Worm (Caenorhabditis elegans) whole organism, L2 larva: ENCODE data around the gene ver-1.

Experiments
- F13H6.1 ChIP-seq: sonication (generic microtip); optimal IDR thresholded peaks from 2 replicates; lab custom pipeline; 2016; ENCODE audit warnings: missing genetic modification characterization, missing compliant biosample characterization
- R02D3.7 ChIP-seq: fragments of 150-350 bp; optimal IDR thresholded peaks from 2 replicates; lab custom pipeline; 2014; ENCODE audit warnings: missing biosample characterization, missing genetic modification characterization
- Y55F3AM.14 ChIP-seq: fragments of 200-800 bp; sonication (Bioruptor generic); optimal IDR thresholded peaks from 2 replicates; lab custom pipeline; 2018; ENCODE audit warnings: mild to moderate bottlenecking, missing genetic modification characterization, missing compliant biosample characterization
- ZK546.5 ChIP-seq: sonication (generic microtip); optimal IDR thresholded peaks from 2 replicates; lab custom pipeline; 2017; ENCODE audit warnings: missing biosample characterization, missing genetic modification characterization
- alr-1 ChIP-seq: fragments of 150-350 bp; optimal IDR thresholded peaks from 2 replicates; lab custom pipeline; 2014; ENCODE audit warnings: missing biosample characterization, missing genetic modification characterization
- aly-2 ChIP-seq: fragments of 150-350 bp; optimal IDR thresholded peaks from 2 replicates; lab custom pipeline; 2014; ENCODE audit warnings: missing biosample characterization, missing genetic modification characterization
- ama-1 ChIP-seq: fragments of 150-350 bp; optimal IDR thresholded peaks from 2 replicates; lab custom pipeline; 2018; ENCODE audit warnings: inconsistent platforms
- ceh-82 ChIP-seq: fragments of 150-350 bp; optimal IDR thresholded peaks from 2 replicates; lab custom pipeline; 2014; ENCODE audit warnings: missing biosample characterization, missing genetic modification characterization
- crh-2 ChIP-seq: sonication (generic microtip); optimal IDR thresholded peaks from 2 replicates; lab custom pipeline; 2017; ENCODE audit warnings: missing biosample characterization, missing genetic modification characterization
- dmd-4 ChIP-seq: sonication (generic microtip); optimal IDR thresholded peaks from 2 replicates; lab custom pipeline; 2017; ENCODE audit warnings: missing biosample characterization, missing genetic modification characterization
- egl-27 ChIP-seq: sonication (generic microtip); optimal IDR thresholded peaks from 3 replicates; lab custom pipeline; 2017; ENCODE audit warnings: missing biosample characterization, missing genetic modification reagents, missing genetic modification characterization
- elt-1 ChIP-seq: fragments of 150-350 bp; optimal IDR thresholded peaks from 2 replicates; lab custom pipeline; 2014; ENCODE audit warnings: missing biosample characterization, missing genetic modification characterization
- fos-1 ChIP-seq: fragments of 150-350 bp; optimal IDR thresholded peaks from 2 replicates; lab custom pipeline; 2014; ENCODE audit warnings: missing biosample characterization, missing genetic modification characterization
- gmeb-1 ChIP-seq: fragments of 150-350 bp; optimal IDR thresholded peaks from 2 replicates; lab custom pipeline; 2014; ENCODE audit warnings: missing biosample characterization, missing genetic modification characterization
- lin-11 ChIP-seq: fragments of 150-350 bp; sonication (generic microtip); optimal IDR thresholded peaks from 2 replicates; lab custom pipeline; 2014; ENCODE audit warnings: missing biosample characterization, missing genetic modification characterization, inconsistent platforms, mixed read lengths
- lin-13 ChIP-seq: fragments of 150-350 bp; optimal IDR thresholded peaks from 2 replicates; lab custom pipeline; 2014; ENCODE audit warnings: missing biosample characterization, missing genetic modification reagents, missing genetic modification characterization
- lsy-2 ChIP-seq, 2 experiments: fragments of 150-350 bp in 1 of 2; sonication (generic microtip) in 1 of 2; optimal IDR thresholded peaks; 2 replicates each; lab custom pipeline; 2014 to 2017; ENCODE audit warnings: missing biosample characterization in 2 of 2, missing genetic modification characterization in 2 of 2
- mab-5 ChIP-seq: fragments of 150-350 bp; optimal IDR thresholded peaks from 2 replicates; lab custom pipeline; 2014; ENCODE audit warnings: missing biosample characterization, missing genetic modification characterization
- mbf-1 ChIP-seq: sonication (generic microtip); optimal IDR thresholded peaks from 2 replicates; lab custom pipeline; 2017; ENCODE audit warnings: missing biosample characterization, missing genetic modification characterization
- mdl-1 ChIP-seq, 2 experiments: fragments of 150-350 bp in 1 of 2; sonication (generic microtip) in 1 of 2; optimal IDR thresholded peaks; 2 replicates each; lab custom pipeline; 2017; ENCODE audit warnings: missing biosample characterization in 2 of 2, missing genetic modification characterization in 2 of 2
- nhr-10 ChIP-seq: sonication (generic microtip); optimal IDR thresholded peaks from 2 replicates; lab custom pipeline; 2017; ENCODE audit warnings: missing biosample characterization, missing genetic modification characterization
- nhr-11 ChIP-seq: fragments of 150-350 bp; optimal IDR thresholded peaks from 2 replicates; lab custom pipeline; 2014; ENCODE audit warnings: missing biosample characterization, missing genetic modification characterization
- nhr-129 ChIP-seq: fragments of 150-350 bp; optimal IDR thresholded peaks from 2 replicates; lab custom pipeline; 2014; ENCODE audit warnings: missing biosample characterization, missing genetic modification characterization
- nhr-21 ChIP-seq: fragments of 150-350 bp; optimal IDR thresholded peaks from 2 replicates; lab custom pipeline; 2014; ENCODE audit warnings: missing biosample characterization, missing genetic modification characterization
- nhr-23 ChIP-seq: fragments of 150-350 bp; optimal IDR thresholded peaks from 2 replicates; lab custom pipeline; 2014; ENCODE audit warnings: missing biosample characterization, missing genetic modification reagents, missing genetic modification characterization
- nhr-237 ChIP-seq: fragments of 150-350 bp; optimal IDR thresholded peaks from 2 replicates; lab custom pipeline; 2014; ENCODE audit warnings: missing biosample characterization, missing genetic modification characterization
- nhr-25 ChIP-seq: fragments of 150-350 bp; sonication (generic microtip); optimal IDR thresholded peaks from 3 replicates; lab custom pipeline; 2014; ENCODE audit warnings: missing biosample characterization, missing genetic modification characterization
- nhr-6 ChIP-seq: fragments of 150-350 bp; optimal IDR thresholded peaks from 2 replicates; lab custom pipeline; 2014; ENCODE audit warnings: missing biosample characterization, missing genetic modification characterization
- skn-1 ChIP-seq: sonication (generic microtip); optimal IDR thresholded peaks from 2 replicates; lab custom pipeline; 2017; ENCODE audit warnings: missing biosample characterization, missing genetic modification characterization
- sma-9 ChIP-seq, 2 experiments: fragments of 150-350 bp in 1 of 2; sonication (generic microtip) in 1 of 2; optimal IDR thresholded peaks; 2 replicates each; lab custom pipeline; 2014 to 2016; ENCODE audit warnings: missing genetic modification characterization in 2 of 2, mild to moderate bottlenecking in 1 of 2, missing biosample characterization in 1 of 2, missing compliant biosample characterization in 1 of 2, missing genetic modification reagents in 1 of 2, moderate library complexity in 1 of 2
- unc-55 ChIP-seq: fragments of 150-350 bp; sonication (generic microtip); optimal IDR thresholded peaks from 3 replicates; lab custom pipeline; 2014; ENCODE audit warnings: missing biosample characterization, missing genetic modification reagents, missing genetic modification characterization
- unc-62 ChIP-seq: fragments of 150-350 bp; optimal IDR thresholded peaks from 2 replicates; lab custom pipeline; 2014; ENCODE audit warnings: missing biosample characterization, missing genetic modification reagents, missing genetic modification characterization
- zag-1 ChIP-seq: fragments of 150-350 bp; optimal IDR thresholded peaks from 2 replicates; lab custom pipeline; 2014; ENCODE audit warnings: missing biosample characterization, missing genetic modification characterization
- ztf-11 ChIP-seq: sonication (generic microtip); optimal IDR thresholded peaks from 2 replicates; lab custom pipeline; 2017; ENCODE audit warnings: missing biosample characterization, missing genetic modification characterization
- ztf-4 ChIP-seq: fragments of 150-350 bp; optimal IDR thresholded peaks from 2 replicates; lab custom pipeline; 2014; ENCODE audit warnings: missing biosample characterization, missing genetic modification characterization

The ver-1 gene

ce11 chrIII:169478-169877 lies 12.9 kb downstream of the ver-1 start, which contains the start of gene F40G9.18:
Gene F40G9.18 (minus strand): TSS chrIII:169578.
- TF ChIP-seq zag-1 (tag; lab: Kevin White, UChicago) (no peak), nhr-23 (tag; lab: Kevin White, UChicago) (no peak), ZK546.5 (tag; lab: Kevin White, UChicago) (no peak), ztf-11 (tag; lab: Kevin White, UChicago) (no peak), ama-1 (no peak), mbf-1 (no peak), nhr-21 (no peak), nhr-10 (tag; lab: Kevin White, UChicago) (no peak), ceh-82 (no peak), dmd-4 (no peak), nhr-237 (tag; lab: Kevin White, UChicago) (no peak)

ce11 chrIII:171617-172016 lies 15.0 kb downstream of the ver-1 start, which contains the start of the genes F40G9.9 and F40G9.12:
Gene F40G9.9 (minus strand): TSS chrIII:171717.
Gene F40G9.12 (plus strand): TSS chrIII:171847.
- TF ChIP-seq gmeb-1 (tag; lab: Kevin White, UChicago) (no peak), lin-13 (GFP tag; lab: Kevin White, UChicago) (no peak), nhr-10 (tag; lab: Kevin White, UChicago) (no peak), mdl-1 (tag; optimal IDR thresholded peaks at IDR 0.05; lab: Kevin White, UChicago) (no peak), R02D3.7 (tag; lab: Kevin White, UChicago) (no peak), sma-9 (GFP tag; optimal IDR thresholded peaks at IDR 0.05; lab: Kevin White, UChicago) (no peak), sma-9 (tag; optimal IDR thresholded peaks at IDR 0.05; lab: Kevin White, UChicago) (no peak), alr-1 (tag; lab: Kevin White, UChicago) (no peak), lsy-2 (tag; optimal IDR thresholded peaks at IDR 0.05; lab: Kevin White, UChicago) (no peak), fos-1 (tag; lab: Kevin White, UChicago) (no peak), unc-55 (GFP tag; lab: Kevin White, UChicago) (no peak), nhr-11 (no peak), elt-1 (tag; lab: Kevin White, UChicago) (no peak), nhr-23 (tag; lab: Kevin White, UChicago) (no peak), nhr-25 (tag; lab: Kevin White, UChicago) (no peak), nhr-129 (tag; lab: Kevin White, UChicago) (no peak), skn-1 (no peak), Y55F3AM.14 (GFP tag; lab: Kevin White, UChicago) (no peak), mab-5 (tag; lab: Kevin White, UChicago) (no peak), mbf-1 (no peak)

- TF ChIP-seq ZK546.5 (tag; lab: Kevin White, UChicago) (no peak), ama-1 (no peak), aly-2 (no peak), ceh-82 (no peak)
These were observed 16.9 kb downstream of the ver-1 start, which contains the start of gene F40G9.19 for ce11 chrIII:173501-173900. Gene F40G9.19 (plus strand): TSS chrIII:173801.

ce11 chrIII:175733-176132 lies 19.1 kb downstream of the ver-1 start, which contains the start of gene clec-148:
Gene clec-148 (minus strand): TSS chrIII:175833.
- TF ChIP-seq ztf-4: no peak
- TF ChIP-seq lsy-2 (tag; optimal IDR thresholded peaks at IDR 0.05; lab: Kevin White, UChicago): no peak
- no peak for TF ChIP-seq nhr-21
- TF ChIP-seq fos-1 (tag; lab: Kevin White, UChicago): peak; percentile 53

ce11 chrIII:177715-178114 lies 21.1 kb downstream of the ver-1 start, which contains the start of gene F40G9.14:
Gene F40G9.14 (minus strand): TSS chrIII:177815.
- TF ChIP-seq lin-13 (GFP tag; lab: Kevin White, UChicago): no peak
- no peak for TF ChIP-seq unc-62
- no peak for TF ChIP-seq fos-1 (tag; lab: Kevin White, UChicago)
- no peak for TF ChIP-seq Y55F3AM.14 (GFP tag; lab: Kevin White, UChicago)
- no peak for TF ChIP-seq crh-2
- no peak for TF ChIP-seq nhr-6 (tag; lab: Kevin White, UChicago)
- TF ChIP-seq skn-1: no peak
- TF ChIP-seq ceh-82: no peak
- no peak for TF ChIP-seq ZK546.5 (tag; lab: Kevin White, UChicago)
- no peak for TF ChIP-seq mdl-1 (tag; optimal IDR thresholded peaks at IDR 0.05; lab: Kevin White, UChicago)
- no peak for TF ChIP-seq lin-11 (tag; lab: Kevin White, UChicago)
- no peak for TF ChIP-seq unc-55 (GFP tag; lab: Kevin White, UChicago)
- TF ChIP-seq lsy-2 (tag; optimal IDR thresholded peaks at IDR 0.05; lab: Kevin White, UChicago): no peak
- TF ChIP-seq egl-27 (tag; lab: Kevin White, UChicago): no peak
- no peak for TF ChIP-seq zag-1 (tag; lab: Kevin White, UChicago)
- no peak for TF ChIP-seq sma-9 (GFP tag; optimal IDR thresholded peaks at IDR 0.05; lab: Kevin White, UChicago)
- no peak for TF ChIP-seq sma-9 (tag; optimal IDR thresholded peaks at IDR 0.05; lab: Kevin White, UChicago)
- TF ChIP-seq alr-1 (tag; lab: Kevin White, UChicago): no peak
- TF ChIP-seq F13H6.1 (tag; lab: Kevin White, UChicago): no peak
- TF ChIP-seq nhr-11: no peak
